Worm (Caenorhabditis elegans) whole organism, L2 larva: ENCODE measurements around the gene Y53F4B.9.

Source experiments
- lin-13 ChIP-seq: fragments of 150-350 bp; optimal IDR thresholded peaks from 2 replicates; lab custom pipeline; 2014; ENCODE audit warnings: missing biosample characterization, missing genetic modification reagents, missing genetic modification characterization
- sma-9 ChIP-seq, 2 experiments: fragments of 150-350 bp in 1 of 2; sonication (generic microtip) in 1 of 2; optimal IDR thresholded peaks; 2 replicates each; lab custom pipeline; 2014 to 2016; ENCODE audit warnings: missing genetic modification characterization in 2 of 2, mild to moderate bottlenecking in 1 of 2, missing biosample characterization in 1 of 2, missing compliant biosample characterization in 1 of 2, missing genetic modification reagents in 1 of 2, moderate library complexity in 1 of 2
- ztf-11 ChIP-seq: sonication (generic microtip); optimal IDR thresholded peaks from 2 replicates; lab custom pipeline; 2017; ENCODE audit warnings: missing biosample characterization, missing genetic modification characterization

- no peak for TF ChIP-seq ztf-11 (tag; lab: Kevin White, UChicago)
- no peak for TF ChIP-seq sma-9 (GFP tag; optimal IDR thresholded peaks at IDR 0.05; lab: Kevin White, UChicago)
- TF ChIP-seq sma-9 (tag; optimal IDR thresholded peaks at IDR 0.05; lab: Kevin White, UChicago) = no peak
- TF ChIP-seq lin-13 = no peak
These were observed 43.8 kb downstream of the Y53F4B.9 start for ce11 chrII:14966420-14966819.
